Fruit fly (Drosophila melanogaster) whole organism, embryonic: Measurements from ENCODE around the gene CG14669.
A peak's percentile ranks its signal among the peaks of the same experiment; 100 is the strongest.

Experiments
- Asciz ChIP-seq: fragments of 200-800 bp; sonication (Bioruptor generic); optimal IDR thresholded peaks from 2 replicates; lab custom pipeline; 2017; ENCODE audit warnings: missing biosample characterization, mild to moderate bottlenecking, missing genetic modification characterization, missing genetic modification reagents
- Atf6 ChIP-seq: fragments of 200-800 bp; sonication (Bioruptor generic); IDR thresholded peaks from 2 replicates; pipeline ENCODE4 v1.3.6; 2022; ENCODE audit warnings: missing biosample characterization, missing genetic modification characterization
- BEAF-32 ChIP-seq: fragments of 200-800 bp; sonication (Bioruptor generic); optimal IDR thresholded peaks from 3 replicates; lab custom pipeline; 2017; ENCODE audit warnings: missing biosample characterization, missing genetic modification characterization, mild to moderate bottlenecking, moderate library complexity, missing genetic modification reagents
- C15 ChIP-seq: fragments of 200-800 bp; sonication (Bioruptor generic); IDR thresholded peaks from 3 replicates; pipeline ENCODE4 v1.3.6; 2022; ENCODE audit warnings: missing biosample characterization, missing genetic modification characterization
- CG10209 ChIP-seq: fragments of 200-800 bp; sonication (Bioruptor generic); optimal IDR thresholded peaks from 3 replicates; lab custom pipeline; 2017; ENCODE audit warnings: missing biosample characterization, mild to moderate bottlenecking, missing genetic modification characterization, missing genetic modification reagents
- CG1024 ChIP-seq: fragments of 200-800 bp; sonication (Bioruptor generic); IDR thresholded peaks from 2 replicates; pipeline ENCODE4 v1.3.6; 2022; ENCODE audit warnings: missing biosample characterization, missing genetic modification characterization
- CG11093 ChIP-seq: fragments of 200-800 bp; sonication (Bioruptor generic); IDR thresholded peaks from 3 replicates; pipeline ENCODE4 v1.3.6; 2022; ENCODE audit warnings: missing biosample characterization, missing genetic modification characterization
- CG12769 ChIP-seq: fragments of 200-800 bp; sonication (Bioruptor generic); optimal IDR thresholded peaks from 2 replicates; lab custom pipeline; 2019; ENCODE audit warnings: missing biosample characterization, mild to moderate bottlenecking, missing genetic modification characterization, moderate library complexity
- CG17612 ChIP-seq: fragments of 200-800 bp; sonication (Bioruptor generic); IDR thresholded peaks from 2 replicates; pipeline ENCODE4 v1.3.6; 2022; ENCODE audit warnings: missing biosample characterization, missing genetic modification characterization
- CG18599 ChIP-seq: fragments of 200-800 bp; sonication (Bioruptor generic); optimal IDR thresholded peaks from 3 replicates; lab custom pipeline; 2017; ENCODE audit warnings: missing biosample characterization, missing genetic modification characterization, mild to moderate bottlenecking, moderate library complexity, missing genetic modification reagents
- CG18764 ChIP-seq: fragments of 200-800 bp; sonication (Bioruptor generic); optimal IDR thresholded peaks from 3 replicates; lab custom pipeline; 2016; ENCODE audit warnings: missing biosample characterization, missing genetic modification characterization
- CG31365 ChIP-seq: fragments of 200-800 bp; sonication (Bioruptor generic); optimal IDR thresholded peaks from 2 replicates; lab custom pipeline; 2018; ENCODE audit warnings: missing biosample characterization, mild to moderate bottlenecking, missing genetic modification characterization
- CG32532 ChIP-seq: fragments of 200-800 bp; sonication (Bioruptor generic); IDR thresholded peaks from 2 replicates; pipeline ENCODE4 v1.3.6; 2022; ENCODE audit warnings: missing biosample characterization, missing genetic modification characterization
- CG32767 ChIP-seq: fragments of 200-800 bp; sonication (Bioruptor generic); IDR thresholded peaks from 2 replicates; pipeline ENCODE4 v1.3.6; 2022; ENCODE audit warnings: missing biosample characterization, missing genetic modification characterization
- CG4328 ChIP-seq: fragments of 200-800 bp; sonication (Bioruptor generic); optimal IDR thresholded peaks from 3 replicates; lab custom pipeline; 2017; ENCODE audit warnings: missing biosample characterization, missing genetic modification reagents, missing genetic modification characterization
- CG5953 ChIP-seq: fragments of 200-800 bp; sonication (Bioruptor generic); IDR thresholded peaks from 2 replicates; pipeline ENCODE4 v1.3.6; 2022; ENCODE audit warnings: missing biosample characterization, missing genetic modification characterization
- CG6854 ChIP-seq: fragments of 200-800 bp; sonication (Bioruptor generic); optimal IDR thresholded peaks from 3 replicates; lab custom pipeline; 2017; ENCODE audit warnings: missing biosample characterization, mild to moderate bottlenecking, missing genetic modification characterization
- CG7372 ChIP-seq: fragments of 200-800 bp; sonication (Bioruptor generic); IDR thresholded peaks from 2 replicates; pipeline ENCODE4 v1.3.6; 2022; ENCODE audit warnings: missing biosample characterization, missing genetic modification characterization
- CG8089 ChIP-seq: fragments of 200-800 bp; sonication (Bioruptor generic); optimal IDR thresholded peaks from 3 replicates; lab custom pipeline; 2016; ENCODE audit warnings: missing biosample characterization, missing genetic modification characterization
- D19A ChIP-seq: fragments of 200-800 bp; optimal IDR thresholded peaks from 3 replicates; lab custom pipeline; 2019; ENCODE audit warnings: missing biosample characterization, mild to moderate bottlenecking, missing genetic modification characterization, moderate library complexity
- E2f1 ChIP-seq: fragments of 200-800 bp; sonication (Bioruptor generic); IDR thresholded peaks from 2 replicates; pipeline ENCODE4 v1.3.6; 2022; ENCODE audit warnings: missing biosample characterization, missing genetic modification characterization
- E2f2 ChIP-seq: fragments of 200-800 bp; sonication (Bioruptor generic); IDR thresholded peaks from 2 replicates; pipeline ENCODE4 v1.3.6; 2022; ENCODE audit warnings: missing biosample characterization, missing genetic modification characterization
- ERR ChIP-seq: fragments of 200-800 bp; sonication (Bioruptor generic); optimal IDR thresholded peaks from 2 replicates; lab custom pipeline; 2016; ENCODE audit warnings: missing biosample characterization, missing genetic modification characterization
- HLH54F ChIP-seq: fragments of 200-800 bp; sonication (Bioruptor generic); optimal IDR thresholded peaks from 3 replicates; lab custom pipeline; 2016; ENCODE audit warnings: missing biosample characterization, missing genetic modification characterization
- Hey ChIP-seq: fragments of 200-800 bp; sonication (Bioruptor generic); optimal IDR thresholded peaks from 3 replicates; lab custom pipeline; 2018; ENCODE audit warnings: missing biosample characterization, mild to moderate bottlenecking, missing genetic modification characterization
- HmgD ChIP-seq: fragments of 200-800 bp; sonication (Bioruptor generic); optimal IDR thresholded peaks from 3 replicates; lab custom pipeline; 2016; ENCODE audit warnings: missing biosample characterization, missing genetic modification characterization
- Hr51 ChIP-seq, 2 experiments: fragments of 200-800 bp; sonication (Bioruptor generic); optimal IDR thresholded peaks; 2 replicates in 1 of 2; 3 replicates in 1 of 2; lab custom pipeline; 2016 to 2018; ENCODE audit warnings: missing biosample characterization in 2 of 2, missing genetic modification characterization in 2 of 2, mild to moderate bottlenecking in 1 of 2, moderate library complexity in 1 of 2
- Lhr ChIP-seq: fragments of 200-800 bp; sonication (Bioruptor generic); optimal IDR thresholded peaks from 3 replicates; lab custom pipeline; 2017; ENCODE audit warnings: mild to moderate bottlenecking, missing biosample characterization, missing genetic modification reagents, missing genetic modification characterization
- Nf-YB ChIP-seq: fragments of 200-800 bp; sonication (Bioruptor generic); optimal IDR thresholded peaks from 3 replicates; lab custom pipeline; 2019; ENCODE audit warnings: missing biosample characterization, mild to moderate bottlenecking, missing genetic modification characterization, moderate library complexity
- NfI ChIP-seq: fragments of 200-800 bp; sonication (Bioruptor generic); optimal IDR thresholded peaks from 3 replicates; lab custom pipeline; 2018; ENCODE audit warnings: missing biosample characterization, mild to moderate bottlenecking, missing genetic modification characterization, moderate library complexity
- Oli ChIP-seq: fragments of 200-800 bp; sonication (Bioruptor generic); optimal IDR thresholded peaks from 2 replicates; lab custom pipeline; 2018; ENCODE audit warnings: missing biosample characterization, mild to moderate bottlenecking, missing genetic modification characterization, moderate library complexity
- Sry-δ ChIP-seq: fragments of 200-800 bp; sonication (Bioruptor generic); optimal IDR thresholded peaks from 2 replicates; lab custom pipeline; 2016; ENCODE audit warnings: missing biosample characterization, missing genetic modification characterization
- abd-A ChIP-seq: fragments of 200-800 bp; sonication (Bioruptor generic); optimal IDR thresholded peaks from 3 replicates; lab custom pipeline; 2019; ENCODE audit warnings: missing biosample characterization, mild to moderate bottlenecking, missing genetic modification characterization, moderate library complexity
- ara ChIP-seq: fragments of 200-800 bp; sonication (Bioruptor generic); IDR thresholded peaks from 2 replicates; pipeline ENCODE4 v1.3.6; 2022; ENCODE audit warnings: missing biosample characterization, missing genetic modification characterization
- cato ChIP-seq: fragments of 200-800 bp; sonication (Bioruptor generic); optimal IDR thresholded peaks from 2 replicates; lab custom pipeline; 2016; ENCODE audit warnings: missing biosample characterization, missing genetic modification characterization, borderline replicate concordance
- dmrt11E ChIP-seq: fragments of 200-800 bp; sonication (Bioruptor generic); optimal IDR thresholded peaks from 3 replicates; lab custom pipeline; 2018; ENCODE audit warnings: missing biosample characterization, mild to moderate bottlenecking, missing genetic modification characterization, moderate library complexity
- hb ChIP-seq: fragments of 200-800 bp; sonication (Bioruptor generic); IDR thresholded peaks from 3 replicates; pipeline ENCODE4 v1.3.6; 2022; ENCODE audit warnings: missing biosample characterization, missing genetic modification characterization; ENCODE audit not compliant: partially characterized antibody
- kah ChIP-seq: fragments of 200-800 bp; sonication (Bioruptor generic); optimal IDR thresholded peaks from 2 replicates; lab custom pipeline; 2018; ENCODE audit warnings: missing biosample characterization, mild to moderate bottlenecking, missing genetic modification characterization
- lab ChIP-seq: fragments of 200-800 bp; sonication (Bioruptor generic); optimal IDR thresholded peaks from 3 replicates; lab custom pipeline; 2017; ENCODE audit warnings: missing biosample characterization, missing genetic modification characterization, mild to moderate bottlenecking, moderate library complexity, missing genetic modification reagents
- lbe ChIP-seq: fragments of 200-800 bp; sonication (Bioruptor generic); optimal IDR thresholded peaks from 2 replicates; lab custom pipeline; 2016; ENCODE audit warnings: missing biosample characterization, mild to moderate bottlenecking, missing genetic modification characterization
- lola ChIP-seq, 3 experiments: fragments of >200 bp in 2 of 3; fragments of 200-800 bp in 1 of 3; sonication (Bioruptor generic) in 1 of 3; optimal IDR thresholded peaks; 2 replicates each; lab custom pipeline; 2017 to 2019; ENCODE audit warnings: missing biosample characterization in 3 of 3, missing genetic modification characterization in 3 of 3, mild to moderate bottlenecking in 1 of 3, moderate library complexity in 1 of 3
- mld ChIP-seq: fragments of 200-800 bp; sonication (Bioruptor generic); IDR thresholded peaks from 3 replicates; pipeline ENCODE4 v1.3.6; 2022; ENCODE audit warnings: missing biosample characterization, missing genetic modification characterization; ENCODE audit not compliant: partially characterized antibody
- pita ChIP-seq: fragments of 200-800 bp; sonication (Bioruptor generic); optimal IDR thresholded peaks from 2 replicates; lab custom pipeline; 2017; ENCODE audit warnings: missing biosample characterization, mild to moderate bottlenecking, missing genetic modification characterization
- pnt ChIP-seq: fragments of 200-800 bp; sonication (Bioruptor generic); optimal IDR thresholded peaks from 3 replicates; lab custom pipeline; 2016; ENCODE audit warnings: missing biosample characterization, missing genetic modification characterization
- prd ChIP-seq, 3 experiments: fragments of >200 bp in 2 of 3; fragments of 200-800 bp in 1 of 3; sonication (Bioruptor generic) in 1 of 3; optimal IDR thresholded peaks in 2 of 3; IDR thresholded peaks in 1 of 3; 2 replicates in 2 of 3; 3 replicates in 1 of 3; pipeline versions ENCODE4 v1.3.6 to Lab custom; 2017 to 2022; ENCODE audit warnings: missing biosample characterization in 1 of 3, missing genetic modification characterization in 1 of 3
- pros ChIP-seq: fragments of 200-800 bp; sonication (Bioruptor generic); optimal IDR thresholded peaks from 3 replicates; lab custom pipeline; 2019; ENCODE audit warnings: missing biosample characterization, mild to moderate bottlenecking, missing genetic modification characterization, moderate library complexity
- pum ChIP-seq: fragments of 200-800 bp; sonication (Bioruptor generic); optimal IDR thresholded peaks from 2 replicates; lab custom pipeline; 2016; ENCODE audit warnings: missing biosample characterization, missing genetic modification characterization
- sens-2 ChIP-seq: fragments of 200-800 bp; sonication (Bioruptor generic); IDR thresholded peaks from 2 replicates; pipeline ENCODE4 v1.3.6; 2022; ENCODE audit warnings: missing biosample characterization, missing genetic modification characterization
- sna ChIP-seq: fragments of 200-800 bp; sonication (Bioruptor generic); IDR thresholded peaks from 2 replicates; pipeline ENCODE4 v1.3.6; 2022; ENCODE audit warnings: missing biosample characterization, missing genetic modification characterization; ENCODE audit not compliant: partially characterized antibody

Gene CG14669

dm6 chr3R:5466875-5467274, 52.5 kb downstream of the CG14669 start, which contains the start of gene RpL35A:
TSS of gene RpL35A (minus strand) at chr3R:5467101.
- TF ChIP-seq pita (GFP tag; lab: Kevin White, UChicago) (no peak), CG5953 (GFP tag; lab: Robert Waterston, UW) (peak; percentile 66; the same call in 1 of the 2 replicates), Atf6 (GFP tag; lab: Robert Waterston, UW) (peak; percentile 70), Hr51 (GFP tag; optimal IDR thresholded peaks at IDR 0.05; lab: Kevin White, UChicago) (peak; percentile 63), CG8089 (GFP tag; lab: Kevin White, UChicago) (peak; percentile 74), Lhr (peak; percentile 62), Nf-YB (GFP tag; lab: Kevin White, UChicago) (peak; percentile 61), CG6854 (peak; percentile 82), mld (GFP tag; lab: Robert Waterston, UW) (no peak), CG4328 (GFP tag; lab: Kevin White, UChicago) (peak; percentile 83), NfI (GFP tag; lab: Kevin White, UChicago) (peak; percentile 87), lbe (peak; percentile 74), CG12769 (no peak), CG31365 (tag; lab: Kevin White, UChicago) (peak; percentile 61), CG18599 (GFP tag; lab: Kevin White, UChicago) (peak; percentile 79), C15 (no peak), CG32767 (GFP tag; lab: Robert Waterston, UW) (no peak), sna (GFP tag; lab: Robert Waterston, UW) (no peak), Asciz (GFP tag; lab: Kevin White, UChicago) (no peak), pum (GFP tag; lab: Kevin White, UChicago) (peak; percentile 30), dmrt11E (tag; lab: Kevin White, UChicago) (peak; percentile 61), CG18764 (peak; percentile 48), BEAF-32 (GFP tag; lab: Kevin White, UChicago) (peak; percentile 34), lab (GFP tag; lab: Kevin White, UChicago) (peak; percentile 92), CG32532 (GFP tag; lab: Robert Waterston, UW) (peak; percentile 73), D19A (no peak), hb (GFP tag; lab: Robert Waterston, UW) (no peak), CG7372 (no peak), Sry-δ (GFP tag; lab: Kevin White, UChicago) (peak; percentile 43), CG1024 (peak; percentile 56; the same call in 1 of the 2 replicates), HLH54F (GFP tag; lab: Kevin White, UChicago) (no peak), CG11093 (GFP tag; lab: Robert Waterston, UW) (no peak), CG10209 (GFP tag; lab: Kevin White, UChicago) (peak; percentile 60), CG17612 (GFP tag; lab: Robert Waterston, UW) (no peak), ERR (GFP tag; lab: Kevin White, UChicago) (no peak), prd (optimal IDR thresholded peaks at IDR 0.05; lab: Kevin White, UChicago) (no peak), prd (GFP tag; IDR thresholded peaks at IDR 0.05; lab: Robert Waterston, UW) (peak; percentile 28; the same call in 1 of the 3 replicates), E2f2 (GFP tag; lab: Robert Waterston, UW) (peak; percentile 21), ara (GFP tag; lab: Robert Waterston, UW) (no peak), abd-A (tag; lab: Kevin White, UChicago) (no peak), lola (GFP tag; optimal IDR thresholded peaks at IDR 0.05; lab: Kevin White, UChicago) (no peak), cato (no peak), Hey (tag; lab: Kevin White, UChicago) (peak; percentile 44), HmgD (no peak), Oli (peak; percentile 43), kah (GFP tag; lab: Kevin White, UChicago) (peak; percentile 82), sens-2 (GFP tag; lab: Robert Waterston, UW) (peak; percentile 74; the same call in 1 of the 2 replicates), pros (GFP tag; lab: Kevin White, UChicago) (peak; percentile 14), pnt (GFP tag; lab: Kevin White, UChicago) (no peak), E2f1 (peak; percentile 49; the same call in 1 of the 2 replicates)
